Fruit fly (Drosophila melanogaster): Measurements from ENCODE around the gene nej.

DNA sequence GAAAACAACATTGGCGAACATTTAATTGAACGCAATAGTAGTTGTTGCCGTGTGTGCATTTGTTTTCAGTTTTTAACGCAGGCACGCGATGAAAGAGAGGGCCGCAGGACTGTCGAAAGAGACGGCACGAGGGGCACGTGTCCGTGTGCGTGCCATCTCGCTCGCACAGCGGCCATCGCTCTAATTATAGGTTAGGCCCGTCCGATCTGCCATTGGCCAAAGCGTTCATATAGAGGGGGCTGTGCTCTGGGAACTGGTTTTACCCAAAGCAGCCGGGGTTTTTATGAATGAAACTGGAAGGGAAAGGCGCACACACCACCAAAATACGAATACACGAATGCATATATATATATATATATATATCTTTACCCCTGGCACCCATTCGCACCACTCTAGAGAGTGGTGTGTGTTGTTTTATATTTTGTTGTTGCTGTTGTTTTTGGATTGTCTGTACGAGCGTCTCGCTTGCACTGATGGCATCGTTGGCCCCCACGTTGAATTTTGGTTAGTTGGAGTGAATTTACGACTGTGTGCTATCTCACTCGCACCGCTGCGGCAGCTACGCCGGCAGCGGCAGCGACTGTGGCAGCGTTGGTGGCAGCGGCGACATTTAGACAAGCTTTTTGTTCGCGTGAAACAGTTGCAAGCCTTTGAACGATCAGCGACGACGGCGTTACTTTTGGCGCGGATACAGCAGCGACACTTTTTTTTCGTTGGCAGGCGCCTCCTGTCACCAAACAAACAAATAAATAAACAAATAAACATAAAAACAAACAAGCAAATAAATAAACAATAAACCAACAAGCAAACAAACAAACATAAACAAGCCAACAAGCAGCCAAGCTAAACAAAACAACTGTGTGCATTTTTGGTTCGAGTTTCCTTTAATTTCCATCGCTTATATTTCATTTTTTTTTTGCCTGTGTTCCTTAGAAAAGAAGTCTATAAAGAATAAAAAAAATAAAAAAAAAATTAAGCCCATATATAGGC, 42.4 kb upstream of the nej start, which contains the start of gene Sp1:
- TF ChIP-seq CTCF (optimal IDR thresholded peaks at IDR 0.05): peak in 1 of 2 experiments; percentile 24
- no peak for TF ChIP-seq CG8478 (optimal IDR thresholded peaks at IDR 0.05)
